Fruit fly (Drosophila melanogaster) whole organism, adult: Measurements from ENCODE around the gene CG32454.

Experiments used
- CG12768 ChIP-seq: fragments of 200-800 bp; sonication (Bioruptor generic); optimal IDR thresholded peaks from 2 replicates; lab custom pipeline; 2017; ENCODE audit warnings: missing biosample characterization, missing genetic modification characterization, mild to moderate bottlenecking, moderate library complexity, missing genetic modification reagents
- CG14711 ChIP-seq: fragments of 200-800 bp; sonication (Bioruptor generic); optimal IDR thresholded peaks from 2 replicates; lab custom pipeline; 2018; ENCODE audit warnings: missing biosample characterization, mild to moderate bottlenecking, missing genetic modification characterization, moderate library complexity
- CG7045 ChIP-seq: fragments of 200-800 bp; sonication (Bioruptor generic); optimal IDR thresholded peaks from 2 replicates; lab custom pipeline; 2017; ENCODE audit warnings: missing biosample characterization, mild to moderate bottlenecking, missing genetic modification characterization

DNA sequence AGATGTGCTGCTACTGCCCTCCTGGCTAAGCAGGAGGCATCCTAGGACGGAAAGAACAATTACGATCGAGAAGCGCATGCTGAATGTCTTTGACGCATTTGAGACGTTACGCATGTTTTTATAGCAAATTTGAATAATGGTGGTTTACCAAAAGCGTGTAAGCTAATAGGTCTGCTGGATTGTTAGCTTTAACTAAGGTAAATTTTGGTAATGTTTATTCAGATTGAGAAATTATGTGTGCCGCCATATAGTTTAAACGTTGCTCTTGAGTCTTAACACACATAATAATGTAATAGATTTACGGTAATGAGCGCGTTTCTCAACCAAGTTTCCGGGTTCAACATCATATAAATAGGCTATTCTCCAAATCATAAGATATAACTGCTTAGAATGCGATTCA is 35.9 kb upstream of the CG32454 start, which contains the start of the genes CG12546 and CG14453:
- TF ChIP-seq CG12768 (no peak), CG14711 (tag; lab: Kevin White, UChicago) (no peak), CG7045 (no peak)
